Fruit fly (Drosophila melanogaster): Measurements from ENCODE around the gene Tdrd3.

Tdrd3 gene

DNA sequence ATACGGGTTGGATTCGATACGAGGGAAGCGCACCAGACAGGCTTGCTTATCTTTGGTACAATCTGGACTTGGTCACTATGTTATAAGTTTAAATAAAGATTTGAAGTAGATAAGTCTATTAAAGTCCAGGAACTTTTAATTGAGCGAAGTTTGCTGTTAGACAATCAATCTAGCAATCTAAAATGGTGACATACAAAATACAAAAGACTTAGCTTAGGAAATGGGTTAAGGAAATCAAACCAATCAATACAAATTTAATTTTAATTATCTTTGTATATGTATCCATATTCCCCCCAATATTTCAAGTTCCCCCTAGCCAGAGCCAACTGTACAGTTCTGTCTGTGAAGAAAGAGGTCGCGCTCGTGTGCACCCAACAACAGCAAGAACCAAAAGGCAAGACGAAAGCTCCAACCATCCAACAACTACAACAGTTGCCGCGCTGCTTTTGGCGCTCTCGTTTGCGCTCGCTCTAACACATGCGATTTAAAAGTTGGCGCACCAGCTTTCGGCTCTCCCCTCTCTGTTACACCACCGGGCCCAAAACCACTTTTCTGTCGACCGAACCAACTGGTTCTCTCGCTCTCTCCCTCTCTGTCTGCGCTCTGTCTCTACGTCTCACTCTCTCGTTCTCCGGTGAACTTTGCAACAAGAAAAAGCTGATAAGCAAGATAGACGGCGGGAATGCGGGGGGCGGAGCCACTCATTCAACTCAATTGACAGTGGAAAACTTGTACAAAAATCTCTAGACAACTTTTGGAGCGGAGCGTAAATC lies 30.5 kb upstream of the Tdrd3 start (continued):
- TF ChIP-seq CG2202 (tag; optimal IDR thresholded peaks at IDR 0.05), result peak; percentile 38
- no peak for TF ChIP-seq p53 (GFP tag; optimal IDR thresholded peaks at IDR 0.05)
- peak; percentile 85 for TF ChIP-seq Asciz (GFP tag; optimal IDR thresholded peaks at IDR 0.05)
- TF ChIP-seq cg (GFP tag; optimal IDR thresholded peaks at IDR 0.05), result peak; percentile 63
- peak; percentile 43 for TF ChIP-seq psq (GFP tag; optimal IDR thresholded peaks at IDR 0.05)
- peak; percentile 91 for TF ChIP-seq Med (GFP tag)
- TF ChIP-seq Hsf (GFP tag; optimal IDR thresholded peaks at IDR 0.05), result peak; percentile 89
- TF ChIP-seq emc (GFP tag; optimal IDR thresholded peaks at IDR 0.05), result peak; percentile 54
- TF ChIP-seq fd3F (GFP tag; optimal IDR thresholded peaks at IDR 0.05), result peak; percentile 87
- no peak for TF ChIP-seq Opbp (GFP tag; IDR thresholded peaks at IDR 0.05; ENCODE audit: partially characterized antibody)
- TF ChIP-seq Dp (GFP tag; optimal IDR thresholded peaks at IDR 0.05), result no peak
- peak; percentile 0 for TF ChIP-seq oc (tag; optimal IDR thresholded peaks at IDR 0.05)
- TF ChIP-seq usp (GFP tag; optimal IDR thresholded peaks at IDR 0.05), result no peak
- TF ChIP-seq peb (GFP tag; IDR thresholded peaks at IDR 0.05), result no peak; the same call in 1 of the 2 replicates
- peak; percentile 82 for TF ChIP-seq CG3847 (GFP tag; IDR thresholded peaks at IDR 0.05)
- TF ChIP-seq sob (GFP tag; IDR thresholded peaks at IDR 0.05), result peak; percentile 39
- TF ChIP-seq pros (GFP tag; optimal IDR thresholded peaks at IDR 0.05), result peak; percentile 82
- TF ChIP-seq Ets97D (GFP tag; optimal IDR thresholded peaks at IDR 0.05), result peak; percentile 22
- peak; percentile 87 for TF ChIP-seq CG17359 (tag; optimal IDR thresholded peaks at IDR 0.05)
- TF ChIP-seq tll (GFP tag; optimal IDR thresholded peaks at IDR 0.05), result no peak
- TF ChIP-seq CG10209 (GFP tag; optimal IDR thresholded peaks at IDR 0.05), result peak; percentile 93
- TF ChIP-seq hbn (GFP tag; IDR thresholded peaks at IDR 0.05; ENCODE audit: partially characterized antibody), result peak; percentile 67; the same call in 1 of the 2 replicates
- no peak for TF ChIP-seq CG17802 (tag; optimal IDR thresholded peaks at IDR 0.05)
- TF ChIP-seq ken (GFP tag; IDR thresholded peaks at IDR 0.05), result peak; percentile 80
- no peak for TF ChIP-seq Hey (tag; optimal IDR thresholded peaks at IDR 0.05)
- TF ChIP-seq GATAe (GFP tag; conservative IDR thresholded peaks at IDR 0.05), result no peak
- peak; percentile 80 for TF ChIP-seq CG5180 (GFP tag; optimal IDR thresholded peaks at IDR 0.05)
- TF ChIP-seq CG2199 (GFP tag; IDR thresholded peaks at IDR 0.05), result no peak
- peak; percentile 85 for TF ChIP-seq run (tag; optimal IDR thresholded peaks at IDR 0.05)
- TF ChIP-seq CG13424 (tag; optimal IDR thresholded peaks at IDR 0.05), result peak; percentile 93
- TF ChIP-seq Bgb (GFP tag; IDR thresholded peaks at IDR 0.05; ENCODE audit: partially characterized antibody), result 0 out of 2 replicates have a peak, but pooled peaks have one; percentile 55
- peak; percentile 93 for TF ChIP-seq CG30403 (GFP tag; optimal IDR thresholded peaks at IDR 0.05)
- TF ChIP-seq CG7556 (GFP tag; optimal IDR thresholded peaks at IDR 0.05), result peak; percentile 93
- TF ChIP-seq CG30431 (GFP tag; optimal IDR thresholded peaks at IDR 0.05), result no peak
- peak; percentile 96 for TF ChIP-seq nom (GFP tag; optimal IDR thresholded peaks at IDR 0.05)
- TF ChIP-seq CG34224 (GFP tag; IDR thresholded peaks at IDR 0.05; ENCODE audit: partially characterized antibody), result peak; percentile 69
- peak; percentile 85 for TF ChIP-seq Dek (tag; optimal IDR thresholded peaks at IDR 0.05)
- TF ChIP-seq H15 (GFP tag; IDR thresholded peaks at IDR 0.05), result peak; percentile 80
- TF ChIP-seq Hr39 (optimal IDR thresholded peaks at IDR 0.05), result no peak
- no peak for TF ChIP-seq Lpt (GFP tag; optimal IDR thresholded peaks at IDR 0.05)
- TF ChIP-seq PHDP (tag; optimal IDR thresholded peaks at IDR 0.05), result peak; percentile 87
- no peak for TF ChIP-seq insv (GFP tag; optimal IDR thresholded peaks at IDR 0.05)
- peak; percentile 78 for TF ChIP-seq CG4404 (GFP tag; IDR thresholded peaks at IDR 0.05)
- TF ChIP-seq CG10267 (tag; optimal IDR thresholded peaks at IDR 0.05), result peak; percentile 71
- peak; percentile 89 for TF ChIP-seq Ssrp (tag; optimal IDR thresholded peaks at IDR 0.05)
- no peak for TF ChIP-seq sim (GFP tag; IDR thresholded peaks at IDR 0.05)
- TF ChIP-seq shn (GFP tag; optimal IDR thresholded peaks at IDR 0.05), result peak; percentile 72
- TF ChIP-seq CG4282 (GFP tag; optimal IDR thresholded peaks at IDR 0.05), result no peak
- peak; percentile 80 for TF ChIP-seq D19B (GFP tag; optimal IDR thresholded peaks at IDR 0.05)
